Worm (Caenorhabditis elegans) whole organism, late embryonic: Measurements from ENCODE around the gene F49C12.6.
A peak's percentile ranks its signal among the peaks of the same experiment; 100 is the strongest.

Source experiments
- C08G9.2 ChIP-seq: sonication (generic microtip); optimal IDR thresholded peaks from 2 replicates; lab custom pipeline; 2016; ENCODE audit warnings: mild to moderate bottlenecking, missing genetic modification characterization, moderate library complexity, missing compliant biosample characterization
- K02D7.2 ChIP-seq: sonication (generic microtip); optimal IDR thresholded peaks from 2 replicates; lab custom pipeline; 2017; ENCODE audit warnings: mild to moderate bottlenecking, missing genetic modification characterization, missing compliant biosample characterization
- T23F11.4 ChIP-seq: fragments of 200-800 bp; sonication (Bioruptor generic); optimal IDR thresholded peaks from 2 replicates; lab custom pipeline; 2018; ENCODE audit warnings: mild to moderate bottlenecking, missing genetic modification characterization, missing compliant biosample characterization
- Y22D7AL.16 ChIP-seq: sonication (generic microtip); optimal IDR thresholded peaks from 2 replicates; lab custom pipeline; 2016; ENCODE audit warnings: missing genetic modification characterization, missing compliant biosample characterization
- ceh-14 ChIP-seq: sonication (generic microtip); optimal IDR thresholded peaks from 2 replicates; lab custom pipeline; 2016; ENCODE audit warnings: missing genotype, missing genetic modification characterization, missing compliant biosample characterization
- ceh-2 ChIP-seq: sonication (generic microtip); optimal IDR thresholded peaks from 2 replicates; lab custom pipeline; 2016; ENCODE audit warnings: missing genotype, missing genetic modification characterization, missing compliant biosample characterization
- ceh-22 ChIP-seq: sonication (generic microtip); optimal IDR thresholded peaks from 2 replicates; lab custom pipeline; 2017; ENCODE audit warnings: missing biosample characterization, missing genetic modification characterization
- ceh-30 ChIP-seq: fragments of 150-350 bp; optimal IDR thresholded peaks from 2 replicates; lab custom pipeline; 2014; ENCODE audit warnings: missing biosample characterization, missing genetic modification characterization
- ceh-31 ChIP-seq: sonication (generic microtip); optimal IDR thresholded peaks from 2 replicates; lab custom pipeline; 2016; ENCODE audit warnings: missing genetic modification characterization, missing compliant biosample characterization
- ceh-45 ChIP-seq: fragments of 200-800 bp; sonication (Bioruptor generic); IDR thresholded peaks from 2 replicates; pipeline ENCODE4 v1.3.6; 2022; ENCODE audit warnings: missing genetic modification reagents, missing genetic modification characterization, missing compliant biosample characterization
- ceh-6 ChIP-seq: fragments of 200-800 bp; sonication (Bioruptor generic); optimal IDR thresholded peaks from 2 replicates; lab custom pipeline; 2018; ENCODE audit warnings: mild to moderate bottlenecking, missing genetic modification characterization, missing compliant biosample characterization
- ceh-9 ChIP-seq: sonication (generic microtip); optimal IDR thresholded peaks from 2 replicates; lab custom pipeline; 2016; ENCODE audit warnings: mild to moderate bottlenecking, missing genetic modification characterization, inconsistent platforms, missing compliant biosample characterization
- che-1 ChIP-seq: sonication (generic microtip); optimal IDR thresholded peaks from 2 replicates; lab custom pipeline; 2016; ENCODE audit warnings: mild to moderate bottlenecking, missing genetic modification characterization, missing compliant biosample characterization
- dve-1 ChIP-seq: sonication (generic microtip); optimal IDR thresholded peaks from 2 replicates; lab custom pipeline; 2017; ENCODE audit warnings: antibody characterized with exemption, mild to moderate bottlenecking, missing genetic modification characterization, missing compliant biosample characterization
- elt-2 ChIP-seq: sonication (generic microtip); optimal IDR thresholded peaks from 2 replicates; lab custom pipeline; 2016; ENCODE audit warnings: missing genetic modification reagents, missing genetic modification characterization, missing compliant biosample characterization
- elt-4 ChIP-seq: sonication (generic microtip); optimal IDR thresholded peaks from 2 replicates; lab custom pipeline; 2016; ENCODE audit warnings: missing genetic modification characterization, missing compliant biosample characterization
- ets-4 ChIP-seq: sonication (generic microtip); optimal IDR thresholded peaks from 2 replicates; lab custom pipeline; 2016; ENCODE audit warnings: missing genetic modification characterization, missing compliant biosample characterization
- fkh-10 ChIP-seq: fragments of 150-350 bp; optimal IDR thresholded peaks from 2 replicates; lab custom pipeline; 2014; ENCODE audit warnings: missing biosample characterization, missing genetic modification reagents, missing genetic modification characterization
- fkh-6 ChIP-seq: sonication (generic microtip); optimal IDR thresholded peaks from 2 replicates; lab custom pipeline; 2016; ENCODE audit warnings: missing genetic modification characterization, missing compliant biosample characterization
- hlh-13 ChIP-seq: fragments of 200-800 bp; sonication (Bioruptor generic); optimal IDR thresholded peaks from 2 replicates; lab custom pipeline; 2018; ENCODE audit warnings: mild to moderate bottlenecking, missing genetic modification characterization, missing compliant biosample characterization
- hlh-6 ChIP-seq: sonication (generic microtip); optimal IDR thresholded peaks from 2 replicates; lab custom pipeline; 2016; ENCODE audit warnings: missing genotype, missing genetic modification characterization, missing compliant biosample characterization
- hlh-8 ChIP-seq: sonication (generic microtip); optimal IDR thresholded peaks from 2 replicates; lab custom pipeline; 2016; ENCODE audit warnings: missing genotype, missing genetic modification characterization, missing compliant biosample characterization
- madf-2 ChIP-seq: sonication (generic microtip); optimal IDR thresholded peaks from 2 replicates; lab custom pipeline; 2017; ENCODE audit warnings: missing genetic modification characterization, missing compliant biosample characterization
- mec-3 ChIP-seq: sonication (generic microtip); optimal IDR thresholded peaks from 2 replicates; lab custom pipeline; 2016; ENCODE audit warnings: borderline replicate concordance, missing genetic modification characterization, missing compliant biosample characterization
- nfya-1 ChIP-seq: sonication (generic microtip); optimal IDR thresholded peaks from 2 replicates; lab custom pipeline; 2017; ENCODE audit warnings: missing genetic modification characterization, mild to moderate bottlenecking, missing compliant biosample characterization, antibody characterized with exemption, moderate library complexity
- nhr-11 ChIP-seq: fragments of 150-350 bp; optimal IDR thresholded peaks from 2 replicates; lab custom pipeline; 2014; ENCODE audit warnings: missing biosample characterization, missing genetic modification characterization
- nhr-232 ChIP-seq: sonication (generic microtip); optimal IDR thresholded peaks from 2 replicates; lab custom pipeline; 2016; ENCODE audit warnings: missing genetic modification characterization, missing compliant biosample characterization
- npax-4 ChIP-seq: sonication (generic microtip); optimal IDR thresholded peaks from 2 replicates; lab custom pipeline; 2016; ENCODE audit warnings: missing genetic modification characterization, missing compliant biosample characterization
- odd-2 ChIP-seq: sonication (generic microtip); optimal IDR thresholded peaks from 2 replicates; lab custom pipeline; 2017; ENCODE audit warnings: antibody characterized with exemption, mild to moderate bottlenecking, missing genetic modification characterization, missing compliant biosample characterization
- pag-3 ChIP-seq: sonication (generic microtip); optimal IDR thresholded peaks from 2 replicates; lab custom pipeline; 2016; ENCODE audit warnings: missing compliant biosample characterization, missing genetic modification characterization, borderline replicate concordance
- pha-2 ChIP-seq: sonication (generic microtip); optimal IDR thresholded peaks from 2 replicates; lab custom pipeline; 2017; ENCODE audit warnings: mild to moderate bottlenecking, missing genetic modification characterization, missing compliant biosample characterization
- pha-4 ChIP-seq: fragments of 150-350 bp; optimal IDR thresholded peaks from 2 replicates; lab custom pipeline; 2018; ENCODE audit warnings: missing biosample characterization, missing genetic modification reagents, missing genetic modification characterization
- pqm-1 ChIP-seq: sonication (generic microtip); optimal IDR thresholded peaks from 2 replicates; lab custom pipeline; 2016; ENCODE audit warnings: missing genetic modification characterization, missing compliant biosample characterization
- ref-2 ChIP-seq: sonication (generic microtip); optimal IDR thresholded peaks from 2 replicates; lab custom pipeline; 2016; ENCODE audit warnings: missing genetic modification characterization, missing compliant biosample characterization
- rnt-1 ChIP-seq: sonication (generic microtip); optimal IDR thresholded peaks from 2 replicates; lab custom pipeline; 2016; ENCODE audit warnings: missing genetic modification characterization, missing compliant biosample characterization
- sox-2 ChIP-seq: fragments of 200-800 bp; sonication (Bioruptor generic); IDR thresholded peaks from 2 replicates; pipeline ENCODE4 v1.3.6; 2022; ENCODE audit warnings: missing genetic modification reagents, missing genetic modification characterization, missing compliant biosample characterization
- tbx-2 ChIP-seq: sonication (generic microtip); optimal IDR thresholded peaks from 2 replicates; lab custom pipeline; 2016; ENCODE audit warnings: missing genetic modification characterization, missing compliant biosample characterization
- unc-42 ChIP-seq: sonication (generic microtip); optimal IDR thresholded peaks from 2 replicates; lab custom pipeline; 2016; ENCODE audit warnings: missing genotype, missing genetic modification characterization, missing compliant biosample characterization

Gene F49C12.6

ce11 chrIV:9262295-9262694, 46.6 kb downstream of the F49C12.6 start:
- no peak for TF ChIP-seq che-1 (tag; lab: Kevin White, UChicago)
- no peak for TF ChIP-seq dve-1 (tag; lab: Kevin White, UChicago)
- no peak for TF ChIP-seq ets-4 (tag; lab: Kevin White, UChicago)
- TF ChIP-seq ref-2 (tag; lab: Kevin White, UChicago) = no peak
- TF ChIP-seq sox-2 (GFP tag; lab: Robert Waterston, UW) = no peak
- TF ChIP-seq hlh-6 = no peak
- TF ChIP-seq rnt-1 (tag; lab: Kevin White, UChicago) = no peak
- TF ChIP-seq odd-2 = no peak
- no peak for TF ChIP-seq pqm-1 (tag; lab: Kevin White, UChicago)
- TF ChIP-seq ceh-14 (tag; lab: Kevin White, UChicago) = no peak
- no peak for TF ChIP-seq C08G9.2 (tag; lab: Kevin White, UChicago)
- no peak for TF ChIP-seq ceh-30 (tag; lab: Kevin White, UChicago)
- TF ChIP-seq ceh-9 (tag; lab: Kevin White, UChicago) = no peak
- TF ChIP-seq madf-2 = no peak
- TF ChIP-seq ceh-45 (GFP tag; lab: Robert Waterston, UW) = no peak
- no peak for TF ChIP-seq elt-4 (tag; lab: Kevin White, UChicago)
- no peak for TF ChIP-seq ceh-31 (tag; lab: Kevin White, UChicago)

DNA sequence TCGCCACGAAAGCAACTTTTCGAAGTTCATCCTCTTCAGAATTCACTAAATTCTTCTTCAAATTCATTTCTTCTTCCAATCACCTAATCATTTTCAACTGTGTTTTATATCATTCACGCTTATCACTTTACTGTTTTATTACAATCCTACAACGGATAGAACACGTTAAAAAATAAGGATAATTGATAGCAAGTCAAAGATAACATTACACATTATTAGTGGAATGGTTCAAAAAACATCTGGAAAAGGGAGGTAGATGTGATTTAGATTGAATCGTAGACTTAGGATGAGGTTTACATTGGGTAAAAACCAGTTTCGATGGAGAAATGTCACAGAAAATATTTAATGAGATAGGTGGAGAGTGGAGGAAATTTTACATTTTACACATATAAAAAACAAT, 47.2 kb downstream of the F49C12.6 start, which contains the start of gene col-120:
Gene col-120, minus strand, starts transcription at position 101 of the 400 bp plus-strand sequence.
- TF ChIP-seq elt-4 (tag; lab: Kevin White, UChicago) (no peak), nfya-1 (no peak), fkh-6 (no peak), pha-4 (no peak), dve-1 (tag; lab: Kevin White, UChicago) (no peak), Y22D7AL.16 (no peak)
- TF ChIP-seq, all 69 proteins: peak for 0

ce11 chrIV:9260826-9261225, 48.0 kb downstream of the F49C12.6 start:
- TF ChIP-seq che-1 (tag; lab: Kevin White, UChicago) (no peak), ceh-9 (tag; lab: Kevin White, UChicago) (no peak), C08G9.2 (tag; lab: Kevin White, UChicago) (no peak), pag-3 (tag; lab: Kevin White, UChicago) (no peak), hlh-13 (GFP tag; lab: Kevin White, UChicago) (no peak), elt-4 (tag; lab: Kevin White, UChicago) (peak; percentile 86), mec-3 (tag; lab: Kevin White, UChicago) (peak; percentile 27)
- TF ChIP-seq, all 69 proteins: peak for 2

DNA sequence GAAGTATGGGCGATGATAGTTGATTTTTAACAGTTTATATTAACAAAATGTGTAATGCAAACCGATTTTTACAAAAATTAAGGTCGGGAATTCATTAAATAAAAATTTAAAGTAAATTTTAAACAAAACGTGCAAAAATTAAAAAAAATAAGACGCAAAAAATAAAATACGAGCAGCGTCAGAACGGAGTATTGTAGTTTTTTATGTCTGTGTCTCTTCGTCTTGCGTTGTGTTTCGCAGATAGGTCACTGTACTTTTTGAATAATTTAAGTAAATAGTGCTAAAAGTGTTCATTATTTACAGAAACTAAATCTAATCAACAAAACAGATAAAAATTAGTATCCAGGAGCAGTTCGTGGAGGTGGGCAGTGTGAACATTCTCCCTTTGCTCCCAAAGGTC, 48.5 kb downstream of the F49C12.6 start:
- TF ChIP-seq tbx-2 (tag; lab: Kevin White, UChicago) (no peak), unc-42 (tag; lab: Kevin White, UChicago) (no peak), ceh-6 (GFP tag; lab: Kevin White, UChicago) (no peak), npax-4 (tag; lab: Kevin White, UChicago) (no peak), T23F11.4 (no peak), ets-4 (tag; lab: Kevin White, UChicago) (no peak), nhr-232 (no peak), hlh-8 (tag; lab: Kevin White, UChicago) (no peak), K02D7.2 (tag; lab: Kevin White, UChicago) (no peak), ceh-2 (no peak), pqm-1 (tag; lab: Kevin White, UChicago) (no peak), hlh-6 (no peak), ceh-22 (tag; lab: Kevin White, UChicago) (no peak), elt-2 (tag; lab: Kevin White, UChicago) (no peak), pha-2 (tag; lab: Kevin White, UChicago) (no peak), fkh-10 (GFP tag; lab: Kevin White, UChicago) (no peak), nhr-11 (tag; lab: Kevin White, UChicago) (no peak)
- TF ChIP-seq, all 69 proteins: peak for 0
